Worm (Caenorhabditis elegans) whole organism, midembryonic: ENCODE measurements around the gene asp-12.

ENCODE experiments used
- T22C8.4 ChIP-seq: fragments of 200-800 bp; sonication (Bioruptor generic); IDR thresholded peaks from 2 replicates; pipeline ENCODE4 v1.3.6; 2022; ENCODE audit warnings: missing genetic modification characterization, missing compliant biosample characterization
- cog-1 ChIP-seq: sonication (generic microtip); optimal IDR thresholded peaks from 2 replicates; lab custom pipeline; 2016; ENCODE audit warnings: missing genetic modification characterization, missing compliant biosample characterization
- flt-1 ChIP-seq: fragments of 200-800 bp; sonication (Bioruptor generic); IDR thresholded peaks from 2 replicates; pipeline ENCODE4 v1.3.6; 2022; ENCODE audit warnings: missing genetic modification characterization, missing compliant biosample characterization
- klf-2 ChIP-seq: fragments of 200-800 bp; sonication (Bioruptor generic); conservative IDR thresholded peaks from 2 replicates; pipeline ENCODE4 v1.3.6; 2022; ENCODE audit warnings: missing genetic modification reagents, missing genetic modification characterization, missing compliant biosample characterization
- med-1 ChIP-seq: sonication (generic microtip); optimal IDR thresholded peaks from 2 replicates; lab custom pipeline; 2017; ENCODE audit warnings: missing genetic modification characterization, mild to moderate bottlenecking, missing compliant biosample characterization, antibody characterized with exemption, missing genetic modification reagents; ENCODE audit not compliant: insufficient read depth
- ztf-23 ChIP-seq: fragments of 200-800 bp; sonication (Bioruptor generic); IDR thresholded peaks from 2 replicates; pipeline ENCODE4 v1.3.6; 2022; ENCODE audit warnings: missing genetic modification reagents, missing genetic modification characterization, missing compliant biosample characterization

- TF ChIP-seq med-1 (GFP tag; lab: Kevin White, UChicago): no peak
- TF ChIP-seq T22C8.4 (GFP tag; lab: Robert Waterston, UW): no peak
- no peak for TF ChIP-seq flt-1 (GFP tag; lab: Robert Waterston, UW)
- TF ChIP-seq ztf-23 (GFP tag; lab: Robert Waterston, UW): no peak
- TF ChIP-seq klf-2 (GFP tag; lab: Robert Waterston, UW): no peak
- no peak for TF ChIP-seq cog-1
These were observed 17.9 kb upstream of the asp-12 start for ce11 chrV:8251075-8251474.
